Fruit fly (Drosophila melanogaster) ovary, adult (tissue): ENCODE results near the gene RpL32.

Experiments used
- CG17801 ChIP-seq: fragments of 200-800 bp; optimal IDR thresholded peaks from 2 replicates; lab custom pipeline; 2019; ENCODE audit warnings: missing biosample characterization, mild to moderate bottlenecking, missing genetic modification characterization, moderate library complexity; ENCODE audit not compliant: partially characterized antibody

RpL32 gene

dm6 chr3R:30030061-30030460, 15.9 kb downstream of the RpL32 start:
- TF ChIP-seq CG17801 (GFP tag; lab: Kevin White, UChicago): no peak

- no peak for TF ChIP-seq CG17801 (GFP tag; lab: Kevin White, UChicago)
Measured at dm6 chr3R:30023445-30023844, 22.5 kb downstream of the RpL32 start.

- no peak for TF ChIP-seq CG17801 (GFP tag; lab: Kevin White, UChicago)
Measured at dm6 chr3R:30022452-30023028, 23.4 kb downstream of the RpL32 start, which contains the start of the genes RpS28a and Axn. Gene RpS28a (minus strand): TSS chr3R:30022648. Gene Axn (plus strand): TSS chr3R:30022842.

dm6 chr3R:30021559-30022451, 24.2 kb downstream of the RpL32 start, which contains the start of gene Mgat2:
Gene Mgat2 (minus strand): TSS chr3R:30022221.
- peak; percentile 36 for TF ChIP-seq CG17801 (GFP tag; lab: Kevin White, UChicago)

dm6 chr3R:30021009-30021408, 25.0 kb downstream of the RpL32 start:
- TF ChIP-seq CG17801 (GFP tag; lab: Kevin White, UChicago): no peak

dm6 chr3R:30014977-30015514, 30.9 kb downstream of the RpL32 start, which contains the start of gene CG7920:
Gene CG7920 (minus strand): TSS chr3R:30015284.
- TF ChIP-seq CG17801 (GFP tag; lab: Kevin White, UChicago): peak; percentile 60

dm6 chr3R:30014480-30014879, 31.5 kb downstream of the RpL32 start:
- TF ChIP-seq CG17801 (GFP tag; lab: Kevin White, UChicago): no peak

- TF ChIP-seq CG17801 (GFP tag; lab: Kevin White, UChicago): no peak
Measured at dm6 chr3R:30013909-30014308, 32.1 kb downstream of the RpL32 start.

dm6 chr3R:30012602-30013489, 33.1 kb downstream of the RpL32 start:
- no peak for TF ChIP-seq CG17801 (GFP tag; lab: Kevin White, UChicago)

- no peak for TF ChIP-seq CG17801 (GFP tag; lab: Kevin White, UChicago)
Measured at dm6 chr3R:30009173-30009572, 36.8 kb downstream of the RpL32 start, which contains the start of gene CG7912. Gene CG7912 (minus strand): TSS chr3R:30009189.

- no peak for TF ChIP-seq CG17801 (GFP tag; lab: Kevin White, UChicago)
Measured at dm6 chr3R:30005332-30005979, 40.5 kb downstream of the RpL32 start.

dm6 chr3R:30004648-30005047, 41.3 kb downstream of the RpL32 start, which contains the start of the genes Nlp and Nph:
Gene Nlp (plus strand): TSS chr3R:30004785.
Gene Nph (minus strand): TSS chr3R:30004861.
- TF ChIP-seq CG17801 (GFP tag; lab: Kevin White, UChicago): peak; percentile 59

- no peak for TF ChIP-seq CG17801 (GFP tag; lab: Kevin White, UChicago)
Measured at dm6 chr3R:30000286-30000685, 45.7 kb downstream of the RpL32 start, which contains the start of gene Tace. Gene Tace (plus strand): TSS chr3R:30000530.

dm6 chr3R:29999495-29999894, 46.5 kb downstream of the RpL32 start, which contains the start of gene CG34298:
Gene CG34298 (plus strand): TSS chr3R:29999795.
- no peak for TF ChIP-seq CG17801 (GFP tag; lab: Kevin White, UChicago)
